Worm (Caenorhabditis elegans) whole organism, L4/young adult: ENCODE results near the gene H11L12.1.

Experiments
- W03F9.2 ChIP-seq: fragments of 150-350 bp; optimal IDR thresholded peaks from 2 replicates; lab custom pipeline; 2014; ENCODE audit warnings: missing biosample characterization, missing genetic modification characterization
- dao-5 ChIP-seq: sonication (generic microtip); optimal IDR thresholded peaks from 2 replicates; lab custom pipeline; 2016; ENCODE audit warnings: missing genotype, missing genetic modification characterization, moderate library complexity, missing compliant biosample characterization
- him-1 ChIP-seq: sonication (generic microtip); optimal IDR thresholded peaks from 2 replicates; lab custom pipeline; 2016; ENCODE audit warnings: missing genotype, missing genetic modification reagents, missing genetic modification characterization, missing compliant biosample characterization

H11L12.1 gene

DNA sequence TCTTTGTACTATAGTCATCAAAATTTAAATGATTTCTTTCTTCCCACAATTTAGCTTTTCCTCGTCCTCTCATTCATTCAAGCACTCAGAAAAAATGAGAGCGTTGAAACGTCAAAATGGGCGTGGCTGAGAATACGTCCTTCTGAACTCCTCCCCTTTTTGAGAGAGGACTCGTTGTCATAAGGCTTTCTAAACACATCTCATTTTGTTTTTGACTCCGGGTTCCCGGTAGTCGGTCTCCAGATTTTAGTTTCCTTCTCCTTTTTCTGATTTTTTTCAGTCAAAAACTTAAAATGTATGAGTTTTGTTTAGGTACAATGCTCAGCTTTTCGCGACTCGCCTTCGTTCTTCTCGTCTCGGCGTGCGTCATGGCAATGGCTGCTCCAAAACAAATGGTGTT, 49.4 kb downstream of the H11L12.1 start, which contains the start of gene nlp-6:
TSS of gene nlp-6 (plus strand) at position 301 of the 400 bp plus-strand sequence.
- TF ChIP-seq W03F9.2 (tag; lab: Kevin White, UChicago) (no peak), dao-5 (tag; lab: Kevin White, UChicago) (no peak), him-1 (tag; lab: Kevin White, UChicago) (no peak)
